Worm (Caenorhabditis elegans) whole organism, L4 larva: Measurements from ENCODE around the gene mif-1.

Experiments used
- pha-4 ChIP-seq, 2 experiments: fragments of 150-350 bp in 1 of 2; fragments of 200-800 bp in 1 of 2; sonication (Bioruptor generic) in 1 of 2; IDR thresholded peaks in 1 of 2; optimal IDR thresholded peaks in 1 of 2; 2 replicates each; pipeline versions ENCODE4 v1.3.6 to Lab custom; 2014 to 2022; ENCODE audit warnings: missing genetic modification characterization in 2 of 2, missing genetic modification reagents in 2 of 2, missing biosample characterization in 1 of 2, missing compliant biosample characterization in 1 of 2
- skn-1 ChIP-seq: fragments of 150-350 bp; optimal IDR thresholded peaks from 2 replicates; lab custom pipeline; 2014; ENCODE audit warnings: missing biosample characterization, missing genetic modification characterization

DNA sequence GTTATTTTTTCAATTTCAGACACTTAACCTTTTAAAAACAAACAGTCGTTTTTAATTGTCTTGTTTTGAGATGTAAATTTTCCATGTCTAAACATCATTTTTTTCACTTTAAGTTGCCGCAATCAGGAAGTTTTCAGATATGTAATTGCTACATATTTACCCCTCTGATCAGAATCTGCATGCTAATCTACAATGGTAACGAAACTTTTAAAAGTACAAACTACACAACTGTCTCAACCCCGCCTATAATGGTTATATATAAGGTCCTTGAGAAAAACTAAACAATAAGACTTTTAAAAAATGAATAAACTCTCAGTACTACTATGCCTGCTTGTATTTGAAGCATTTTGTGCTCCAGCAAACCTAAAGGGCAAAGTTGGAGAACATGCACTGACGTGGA, 39.1 kb upstream of the mif-1 start, which contains the start of gene C18D11.9:
- TF ChIP-seq skn-1 (no peak), pha-4 (GFP tag; IDR thresholded peaks at IDR 0.05; lab: Robert Waterston, UW) (no peak), pha-4 (tag; optimal IDR thresholded peaks at IDR 0.05; lab: Kevin White, UChicago) (no peak)
